Worm (Caenorhabditis elegans) whole organism, L2 larva: ENCODE results near the gene nuc-1.

Experiments
- blmp-1 ChIP-seq: sonication (generic microtip); optimal IDR thresholded peaks from 2 replicates; lab custom pipeline; 2017; ENCODE audit warnings: missing genetic modification characterization, mild to moderate bottlenecking, missing compliant biosample characterization, antibody characterized with exemption, moderate library complexity; ENCODE audit not compliant: insufficient read depth
- ceh-82 ChIP-seq: fragments of 150-350 bp; optimal IDR thresholded peaks from 2 replicates; lab custom pipeline; 2014; ENCODE audit warnings: missing biosample characterization, missing genetic modification characterization
- lin-39 ChIP-seq: fragments of 150-350 bp; optimal IDR thresholded peaks from 2 replicates; lab custom pipeline; 2014; ENCODE audit warnings: missing biosample characterization, missing genetic modification reagents, missing genetic modification characterization
- nhr-237 ChIP-seq: fragments of 150-350 bp; optimal IDR thresholded peaks from 2 replicates; lab custom pipeline; 2014; ENCODE audit warnings: missing biosample characterization, missing genetic modification characterization
- unc-39 ChIP-seq: fragments of 150-350 bp; optimal IDR thresholded peaks from 2 replicates; lab custom pipeline; 2014; ENCODE audit warnings: missing biosample characterization, missing genetic modification characterization
- unc-55 ChIP-seq: fragments of 150-350 bp; sonication (generic microtip); optimal IDR thresholded peaks from 3 replicates; lab custom pipeline; 2014; ENCODE audit warnings: missing biosample characterization, missing genetic modification reagents, missing genetic modification characterization
- unc-62 ChIP-seq: fragments of 150-350 bp; optimal IDR thresholded peaks from 2 replicates; lab custom pipeline; 2014; ENCODE audit warnings: missing biosample characterization, missing genetic modification reagents, missing genetic modification characterization
- ztf-1 ChIP-seq: fragments of 200-800 bp; sonication (Bioruptor generic); conservative IDR thresholded peaks from 2 replicates; pipeline ENCODE4 v1.3.6; 2022; ENCODE audit warnings: missing genetic modification characterization, missing compliant biosample characterization
- ztf-11 ChIP-seq: sonication (generic microtip); optimal IDR thresholded peaks from 2 replicates; lab custom pipeline; 2017; ENCODE audit warnings: missing biosample characterization, missing genetic modification characterization

ce11 chrX:9546640-9547039, 6.9 kb downstream of the nuc-1 start:
- TF ChIP-seq ztf-11 (tag; lab: Kevin White, UChicago) (no peak), ceh-82 (tag; lab: Kevin White, UChicago) (no peak), unc-62 (GFP tag; lab: Kevin White, UChicago) (no peak), blmp-1 (tag; lab: Kevin White, UChicago) (no peak), lin-39 (tag; lab: Kevin White, UChicago) (no peak), ztf-1 (GFP tag; lab: Robert Waterston, UW) (no peak), unc-55 (GFP tag; lab: Kevin White, UChicago) (no peak), unc-39 (tag; lab: Kevin White, UChicago) (no peak), nhr-237 (tag; lab: Kevin White, UChicago) (no peak)
